Worm (Caenorhabditis elegans) whole organism, L1 larva: ENCODE data around the gene tbc-7.

Experiments
- C04F5.9 ChIP-seq: sonication (generic microtip); optimal IDR thresholded peaks from 2 replicates; lab custom pipeline; 2016; ENCODE audit warnings: missing genetic modification characterization, missing compliant biosample characterization
- C16A3.4 ChIP-seq: fragments of 150-350 bp; optimal IDR thresholded peaks from 2 replicates; lab custom pipeline; 2014; ENCODE audit warnings: missing biosample characterization, missing genetic modification characterization
- aly-2 ChIP-seq: fragments of 150-350 bp; optimal IDR thresholded peaks from 2 replicates; lab custom pipeline; 2014; ENCODE audit warnings: missing biosample characterization, missing genetic modification characterization
- blmp-1 ChIP-seq: fragments of 150-350 bp; optimal IDR thresholded peaks from 2 replicates; lab custom pipeline; 2014; ENCODE audit warnings: missing biosample characterization, missing genetic modification characterization
- ceh-8 ChIP-seq: fragments of 200-800 bp; sonication (Bioruptor generic); optimal IDR thresholded peaks from 2 replicates; lab custom pipeline; 2018; ENCODE audit warnings: mild to moderate bottlenecking, missing genetic modification characterization, moderate library complexity, missing compliant biosample characterization
- ceh-82 ChIP-seq, 3 experiments: fragments of 150-350 bp in 1 of 3; sonication (generic microtip) in 2 of 3; optimal IDR thresholded peaks; 2 replicates each; lab custom pipeline; 2014 to 2017; ENCODE audit warnings: missing biosample characterization in 3 of 3, missing genetic modification characterization in 3 of 3
- ceh-90 ChIP-seq: sonication (generic microtip); optimal IDR thresholded peaks from 2 replicates; lab custom pipeline; 2016; ENCODE audit warnings: missing genetic modification characterization, missing compliant biosample characterization
- ces-1 ChIP-seq: fragments of 150-350 bp; optimal IDR thresholded peaks from 2 replicates; lab custom pipeline; 2014; ENCODE audit warnings: missing biosample characterization, missing genetic modification reagents, missing genetic modification characterization
- dpl-1 ChIP-seq, 3 experiments: fragments of 150-350 bp in 2 of 3; sonication (generic microtip) in 1 of 3; optimal IDR thresholded peaks; 2 replicates each; lab custom pipeline; 2014 to 2017; ENCODE audit warnings: missing biosample characterization in 3 of 3, missing genetic modification characterization in 3 of 3, missing genetic modification reagents in 3 of 3
- efl-3 ChIP-seq: fragments of 200-800 bp; sonication (Bioruptor generic); optimal IDR thresholded peaks from 2 replicates; lab custom pipeline; 2018; ENCODE audit warnings: mild to moderate bottlenecking, missing genetic modification characterization, missing compliant biosample characterization
- egl-13 ChIP-seq: sonication (generic microtip); optimal IDR thresholded peaks from 2 replicates; lab custom pipeline; 2016; ENCODE audit warnings: missing genotype, missing genetic modification reagents, missing genetic modification characterization, missing compliant biosample characterization
- elt-2 ChIP-seq: sonication (generic microtip); optimal IDR thresholded peaks from 2 replicates; lab custom pipeline; 2016; ENCODE audit warnings: missing genetic modification characterization, mild to moderate bottlenecking, inconsistent platforms, missing compliant biosample characterization, missing genetic modification reagents
- elt-3 ChIP-seq, 6 experiments: fragments of 150-350 bp in 1 of 6; sonication (generic microtip); optimal IDR thresholded peaks; 2 replicates each; lab custom pipeline; 2017 to 2018; ENCODE audit warnings: missing biosample characterization in 6 of 6, missing genetic modification characterization in 6 of 6, inconsistent platforms in 1 of 6
- ets-5 ChIP-seq: fragments of 200-800 bp; sonication (Bioruptor generic); IDR thresholded peaks from 2 replicates; pipeline ENCODE4 v1.3.6; 2022; ENCODE audit warnings: missing genetic modification characterization, missing compliant biosample characterization
- fkh-4 ChIP-seq: sonication (generic microtip); optimal IDR thresholded peaks from 2 replicates; lab custom pipeline; 2016; ENCODE audit warnings: missing compliant biosample characterization, missing genetic modification characterization, borderline replicate concordance
- fkh-8 ChIP-seq: sonication (generic microtip); optimal IDR thresholded peaks from 2 replicates; lab custom pipeline; 2016; ENCODE audit warnings: mild to moderate bottlenecking, missing genetic modification characterization, missing compliant biosample characterization
- fos-1 ChIP-seq: fragments of 150-350 bp; optimal IDR thresholded peaks from 2 replicates; lab custom pipeline; 2014; ENCODE audit warnings: missing biosample characterization, missing genetic modification characterization
- hlh-17 ChIP-seq: fragments of 200-800 bp; sonication (Bioruptor generic); optimal IDR thresholded peaks from 2 replicates; lab custom pipeline; 2018; ENCODE audit warnings: missing genetic modification characterization, mild to moderate bottlenecking, missing compliant biosample characterization, moderate library complexity, borderline replicate concordance
- hlh-4 ChIP-seq: sonication (generic microtip); optimal IDR thresholded peaks from 2 replicates; lab custom pipeline; 2016; ENCODE audit warnings: mild to moderate bottlenecking, missing genetic modification characterization, missing compliant biosample characterization
- hpl-2 ChIP-seq: fragments of 150-350 bp; optimal IDR thresholded peaks from 2 replicates; lab custom pipeline; 2014; ENCODE audit warnings: missing biosample characterization, missing genetic modification reagents, missing genetic modification characterization
- irx-1 ChIP-seq: sonication (generic microtip); optimal IDR thresholded peaks from 2 replicates; lab custom pipeline; 2016; ENCODE audit warnings: missing genetic modification characterization, missing compliant biosample characterization
- isw-1 ChIP-seq: fragments of 200-800 bp; sonication (Bioruptor generic); IDR thresholded peaks from 2 replicates; pipeline ENCODE4 v1.3.6; 2022; ENCODE audit warnings: missing genetic modification characterization, missing compliant biosample characterization
- jun-1 ChIP-seq: fragments of 150-350 bp; optimal IDR thresholded peaks from 2 replicates; lab custom pipeline; 2014; ENCODE audit warnings: missing biosample characterization, missing genetic modification reagents, missing genetic modification characterization
- lin-13 ChIP-seq: fragments of 150-350 bp; optimal IDR thresholded peaks from 2 replicates; lab custom pipeline; 2014; ENCODE audit warnings: missing biosample characterization, missing genetic modification reagents, missing genetic modification characterization
- lir-3 ChIP-seq: sonication (generic microtip); optimal IDR thresholded peaks from 2 replicates; lab custom pipeline; 2016; ENCODE audit warnings: mild to moderate bottlenecking, missing genetic modification characterization, moderate library complexity, missing compliant biosample characterization; ENCODE audit not compliant: poor library complexity
- lsy-2 ChIP-seq, 2 experiments: fragments of 150-350 bp; optimal IDR thresholded peaks; 2 replicates each; lab custom pipeline; 2014; ENCODE audit warnings: missing biosample characterization in 2 of 2, missing genetic modification characterization in 2 of 2
- mdl-1 ChIP-seq, 2 experiments: fragments of 150-350 bp; optimal IDR thresholded peaks; 2 replicates each; lab custom pipeline; 2014 to 2017; ENCODE audit warnings: missing biosample characterization in 2 of 2, missing genetic modification characterization in 2 of 2, inconsistent platforms in 1 of 2
- mep-1 ChIP-seq: fragments of 150-350 bp; optimal IDR thresholded peaks from 2 replicates; lab custom pipeline; 2014; ENCODE audit warnings: missing biosample characterization, missing genetic modification characterization
- nhr-237 ChIP-seq: fragments of 150-350 bp; optimal IDR thresholded peaks from 2 replicates; lab custom pipeline; 2014; ENCODE audit warnings: missing biosample characterization, missing genetic modification characterization
- nhr-28 ChIP-seq: fragments of 150-350 bp; optimal IDR thresholded peaks from 2 replicates; lab custom pipeline; 2014; ENCODE audit warnings: missing biosample characterization, missing genetic modification characterization
- nhr-76 ChIP-seq: sonication (generic microtip); optimal IDR thresholded peaks from 2 replicates; lab custom pipeline; 2017; ENCODE audit warnings: missing biosample characterization, missing genetic modification characterization
- nhr-85 ChIP-seq: sonication (generic microtip); peaks from one replicate; lab custom pipeline; 2016; ENCODE audit warnings: missing genetic modification characterization, inconsistent platforms, missing compliant biosample characterization
- nhr-90 ChIP-seq: sonication (generic microtip); optimal IDR thresholded peaks from 2 replicates; lab custom pipeline; 2016; ENCODE audit warnings: mild to moderate bottlenecking, missing genetic modification characterization, missing compliant biosample characterization; ENCODE audit not compliant: poor library complexity
- pax-3 ChIP-seq: fragments of 200-800 bp; sonication (Bioruptor generic); optimal IDR thresholded peaks from 2 replicates; lab custom pipeline; 2018; ENCODE audit warnings: mild to moderate bottlenecking, missing genetic modification characterization, moderate library complexity, missing compliant biosample characterization
- skn-1 ChIP-seq: fragments of 150-350 bp; optimal IDR thresholded peaks from 2 replicates; lab custom pipeline; 2014; ENCODE audit warnings: missing biosample characterization, missing genetic modification characterization
- snpc-4 ChIP-seq: fragments of 150-350 bp; optimal IDR thresholded peaks from 2 replicates; lab custom pipeline; 2014; ENCODE audit warnings: missing biosample characterization, missing genetic modification characterization
- snu-23 ChIP-seq: sonication (generic microtip); optimal IDR thresholded peaks from 2 replicates; lab custom pipeline; 2016; ENCODE audit warnings: missing genetic modification characterization, missing compliant biosample characterization
- sox-4 ChIP-seq: sonication (generic microtip); optimal IDR thresholded peaks from 2 replicates; lab custom pipeline; 2016; ENCODE audit warnings: missing genetic modification characterization, missing compliant biosample characterization
- swsn-7 ChIP-seq: sonication (generic microtip); optimal IDR thresholded peaks from 2 replicates; lab custom pipeline; 2016; ENCODE audit warnings: missing genetic modification characterization, missing compliant biosample characterization
- unc-130 ChIP-seq: fragments of 150-350 bp; optimal IDR thresholded peaks from 2 replicates; lab custom pipeline; 2017; ENCODE audit warnings: missing biosample characterization, missing genetic modification characterization, inconsistent platforms
- unc-30 ChIP-seq: sonication (generic microtip); optimal IDR thresholded peaks from 2 replicates; lab custom pipeline; 2017; ENCODE audit warnings: missing biosample characterization, missing genetic modification characterization
- unc-62 ChIP-seq: fragments of 150-350 bp; optimal IDR thresholded peaks from 2 replicates; lab custom pipeline; 2014; ENCODE audit warnings: missing biosample characterization, missing genetic modification reagents, missing genetic modification characterization
- unc-86 ChIP-seq: sonication (generic microtip); optimal IDR thresholded peaks from 2 replicates; lab custom pipeline; 2016; ENCODE audit warnings: missing genetic modification characterization, missing compliant biosample characterization
- vab-15 ChIP-seq: sonication (generic microtip); optimal IDR thresholded peaks from 2 replicates; lab custom pipeline; 2017; ENCODE audit warnings: missing genotype, mild to moderate bottlenecking, missing genetic modification characterization, missing compliant biosample characterization
- xbp-1 ChIP-seq: sonication (generic microtip); optimal IDR thresholded peaks from 2 replicates; lab custom pipeline; 2016; ENCODE audit warnings: missing genetic modification characterization, missing compliant biosample characterization
- zag-1 ChIP-seq: fragments of 150-350 bp; optimal IDR thresholded peaks from 2 replicates; lab custom pipeline; 2014; ENCODE audit warnings: missing biosample characterization, missing genetic modification characterization
- zip-4 ChIP-seq: fragments of 200-800 bp; sonication (Bioruptor generic); optimal IDR thresholded peaks from 2 replicates; lab custom pipeline; 2018; ENCODE audit warnings: mild to moderate bottlenecking, missing genetic modification characterization, moderate library complexity, missing compliant biosample characterization

The tbc-7 gene

DNA sequence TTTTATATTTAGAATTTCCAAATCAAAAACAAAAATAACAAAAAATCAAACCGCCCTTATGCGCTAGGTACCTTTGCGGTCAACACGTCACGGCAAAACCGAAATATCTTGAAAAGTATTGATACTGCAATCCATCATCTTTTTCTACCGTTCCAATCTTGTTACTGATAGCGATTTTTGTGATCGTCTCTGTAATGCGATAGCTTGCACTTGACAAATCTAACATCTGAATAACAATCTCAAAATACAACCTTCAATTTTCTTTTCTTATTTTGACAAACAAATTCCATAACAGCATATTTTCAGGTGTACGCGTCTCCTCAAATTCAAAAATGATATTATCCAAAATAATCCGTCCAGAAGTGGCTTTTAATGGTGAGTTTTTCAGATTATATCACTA is at the start of gene tbc-7:
Gene tbc-7 (plus strand): TSS at position 301 of the 400 bp plus-strand sequence.
- no peak for TF ChIP-seq elt-3 (tag; optimal IDR thresholded peaks at IDR 0.05; lab: Kevin White, UChicago)
- TF ChIP-seq blmp-1 (tag; lab: Kevin White, UChicago), result no peak
- no peak for TF ChIP-seq nhr-76 (tag; lab: Kevin White, UChicago)
- TF ChIP-seq, all 84 proteins: peak for 0

DNA sequence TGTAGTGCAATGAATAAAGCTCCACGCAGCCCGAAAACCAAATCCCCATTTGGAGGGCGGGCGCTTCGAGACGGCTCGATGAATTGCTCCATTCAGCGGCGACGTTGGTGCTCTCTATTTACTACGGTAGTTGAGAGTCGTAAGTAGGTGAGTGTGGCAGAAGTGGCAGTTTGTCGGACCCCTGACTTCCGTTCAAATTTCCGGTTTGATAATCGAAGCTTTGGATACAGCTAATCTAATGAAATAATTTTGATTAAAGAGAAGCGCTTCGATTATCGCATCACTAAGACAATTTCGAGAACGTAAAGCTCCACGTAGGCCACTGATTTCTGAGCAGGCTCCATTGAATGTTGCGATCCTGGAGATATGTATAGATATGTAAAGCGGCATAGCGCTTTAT is 49.6 kb upstream of the tbc-7 start, which contains the start of gene ets-5:
Gene ets-5 (minus strand): TSS at position 32 of the 400 bp plus-strand sequence.
- TF ChIP-seq pax-3 (tag; lab: Kevin White, UChicago) (no peak), fkh-8 (tag; lab: Kevin White, UChicago) (peak; percentile 17), nhr-237 (tag; lab: Kevin White, UChicago) (no peak), ets-5 (peak; percentile 73; the same call in 1 of the 2 replicates), nhr-90 (tag; lab: Kevin White, UChicago) (no peak), egl-13 (tag; lab: Kevin White, UChicago) (peak; percentile 22)

DNA sequence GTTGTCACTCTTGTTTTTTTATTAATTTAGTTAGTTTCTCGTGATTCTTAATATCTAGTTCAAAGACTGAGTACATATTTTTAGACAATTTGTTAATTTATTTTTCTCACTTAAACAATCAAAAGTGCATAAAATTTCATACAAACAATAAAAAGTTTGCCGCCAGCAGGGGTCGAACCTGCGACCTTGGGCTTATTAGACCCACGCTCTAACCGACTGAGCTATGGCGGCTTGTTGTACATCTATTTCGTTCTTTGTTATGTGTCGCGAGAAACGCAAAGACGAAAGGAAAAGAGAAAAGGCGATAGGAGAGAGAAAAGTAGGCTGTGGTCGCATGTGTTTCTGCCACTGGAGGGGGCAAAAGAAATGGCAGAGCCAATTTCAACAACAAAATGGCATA is 48.6 kb upstream of the tbc-7 start:
- TF ChIP-seq ceh-82 (tag; optimal IDR thresholded peaks at IDR 0.05; lab: Kevin White, UChicago) (peak; percentile 49 to 83 (median 70)), fkh-4 (tag; lab: Kevin White, UChicago) (no peak), nhr-90 (tag; lab: Kevin White, UChicago) (peak; percentile 70), isw-1 (GFP tag; lab: Robert Waterston, UW) (peak; percentile 52), snpc-4 (tag; lab: Kevin White, UChicago) (peak; percentile 22), blmp-1 (tag; lab: Kevin White, UChicago) (peak; percentile 76), lin-13 (GFP tag; lab: Kevin White, UChicago) (peak; percentile 41), nhr-28 (tag; lab: Kevin White, UChicago) (no peak), mep-1 (tag; lab: Kevin White, UChicago) (peak; percentile 80), lir-3 (tag; lab: Kevin White, UChicago) (peak; percentile 44), ceh-90 (tag; lab: Kevin White, UChicago) (no peak), elt-3 (tag; optimal IDR thresholded peaks at IDR 0.05; lab: Kevin White, UChicago) (peak in 2 of 6 experiments; percentile 40 to 85), ces-1 (GFP tag; lab: Kevin White, UChicago) (no peak), elt-2 (tag; lab: Kevin White, UChicago) (peak; percentile 59), egl-13 (tag; lab: Kevin White, UChicago) (peak; percentile 76), lsy-2 (tag; optimal IDR thresholded peaks at IDR 0.05; lab: Kevin White, UChicago) (peak; percentile 67 to 80), unc-62 (GFP tag; lab: Kevin White, UChicago) (peak; percentile 13), zip-4 (GFP tag; lab: Kevin White, UChicago) (no peak), fos-1 (tag; lab: Kevin White, UChicago) (peak; percentile 61), C16A3.4 (peak; percentile 85), ets-5 (peak; percentile 79; the same call in 1 of the 2 replicates), sox-4 (tag; lab: Kevin White, UChicago) (peak; percentile 32), swsn-7 (peak; percentile 82), efl-3 (GFP tag; lab: Kevin White, UChicago) (no peak), C04F5.9 (tag; lab: Kevin White, UChicago) (peak; percentile 25), vab-15 (tag; lab: Kevin White, UChicago) (peak; percentile 65), hlh-4 (no peak), pax-3 (tag; lab: Kevin White, UChicago) (peak; percentile 59), dpl-1 (GFP tag; optimal IDR thresholded peaks at IDR 0.05; lab: Kevin White, UChicago) (peak in 2 of 3 experiments; percentile 18 to 30), hpl-2 (GFP tag; lab: Kevin White, UChicago) (no peak), nhr-237 (tag; lab: Kevin White, UChicago) (no peak), unc-30 (no peak), hlh-17 (no peak), unc-86 (peak; percentile 57), ceh-8 (GFP tag; lab: Kevin White, UChicago) (peak; percentile 77), jun-1 (peak; percentile 84), mdl-1 (tag; optimal IDR thresholded peaks at IDR 0.05; lab: Kevin White, UChicago) (peak in 1 of 2 experiments; percentile 68), skn-1 (peak; percentile 74), unc-130 (tag; lab: Kevin White, UChicago) (peak; percentile 48), nhr-85 (tag; lab: Kevin White, UChicago) (peak; percentile 80), zag-1 (tag; lab: Kevin White, UChicago) (peak; percentile 6), snu-23 (GFP tag; lab: Kevin White, UChicago) (peak; percentile 89), irx-1 (tag; lab: Kevin White, UChicago) (peak; percentile 70), xbp-1 (peak; percentile 81), aly-2 (tag; lab: Kevin White, UChicago) (peak; percentile 26)
